Fruit fly (Drosophila melanogaster) whole organism, prepupa: ENCODE results near the gene Jupiter.

ENCODE experiments used
- CG10631 ChIP-seq: fragments of 200-800 bp; sonication (Bioruptor generic); optimal IDR thresholded peaks from 2 replicates; lab custom pipeline; 2016; ENCODE audit warnings: missing biosample characterization, missing genetic modification characterization
- CG10669 ChIP-seq: fragments of 200-800 bp; sonication (Bioruptor generic); optimal IDR thresholded peaks from 3 replicates; lab custom pipeline; 2018; ENCODE audit warnings: missing biosample characterization, mild to moderate bottlenecking, missing genetic modification characterization, moderate library complexity
- CG11762 ChIP-seq: fragments of 200-800 bp; sonication (Bioruptor generic); optimal IDR thresholded peaks from 3 replicates; lab custom pipeline; 2016; ENCODE audit warnings: missing biosample characterization, missing genetic modification characterization; ENCODE audit not compliant: insufficient read depth
- CG11902 ChIP-seq: fragments of 200-800 bp; sonication (Bioruptor generic); optimal IDR thresholded peaks from 3 replicates; lab custom pipeline; 2016; ENCODE audit warnings: missing biosample characterization, missing genetic modification characterization
- CG15336 ChIP-seq: fragments of 200-800 bp; sonication (Bioruptor generic); IDR thresholded peaks from 2 replicates; pipeline ENCODE4 v1.3.6; 2022; ENCODE audit warnings: missing biosample characterization, missing genetic modification characterization
- CG1621 ChIP-seq: fragments of 200-800 bp; sonication (Bioruptor generic); optimal IDR thresholded peaks from 3 replicates; lab custom pipeline; 2018; ENCODE audit warnings: missing biosample characterization, mild to moderate bottlenecking, missing genetic modification characterization
- CG16779 ChIP-seq: fragments of 200-800 bp; sonication (Bioruptor generic); optimal IDR thresholded peaks from 3 replicates; lab custom pipeline; 2017; ENCODE audit warnings: missing biosample characterization, mild to moderate bottlenecking, missing genetic modification characterization
- CG3032 ChIP-seq: fragments of 200-800 bp; optimal IDR thresholded peaks from 2 replicates; lab custom pipeline; 2019; ENCODE audit warnings: missing biosample characterization, mild to moderate bottlenecking, missing genetic modification characterization, moderate library complexity
- CG31627 ChIP-seq: fragments of 200-800 bp; sonication (Bioruptor generic); optimal IDR thresholded peaks from 3 replicates; lab custom pipeline; 2016; ENCODE audit warnings: missing biosample characterization, missing genetic modification characterization
- CG32006 ChIP-seq: fragments of 200-800 bp; sonication (Bioruptor generic); optimal IDR thresholded peaks from 3 replicates; lab custom pipeline; 2017; ENCODE audit warnings: missing biosample characterization, mild to moderate bottlenecking, missing genetic modification characterization
- CG3919 ChIP-seq: fragments of 200-800 bp; sonication (Bioruptor generic); optimal IDR thresholded peaks from 3 replicates; lab custom pipeline; 2016; ENCODE audit warnings: missing biosample characterization, missing genetic modification characterization
- CG4318 ChIP-seq: fragments of 200-800 bp; sonication (Bioruptor generic); optimal IDR thresholded peaks from 3 replicates; lab custom pipeline; 2017; ENCODE audit warnings: missing biosample characterization, mild to moderate bottlenecking, missing genetic modification characterization
- CG6163 ChIP-seq: fragments of 200-800 bp; sonication (Bioruptor generic); IDR thresholded peaks from 3 replicates; pipeline ENCODE4 v1.3.6; 2022; ENCODE audit warnings: missing biosample characterization, missing genetic modification characterization
- CG6276 ChIP-seq: fragments of 200-800 bp; sonication (Bioruptor generic); optimal IDR thresholded peaks from 2 replicates; lab custom pipeline; 2017; ENCODE audit warnings: missing biosample characterization, mild to moderate bottlenecking, missing genetic modification characterization
- CG6792 ChIP-seq: fragments of 200-800 bp; sonication (Bioruptor generic); optimal IDR thresholded peaks from 3 replicates; lab custom pipeline; 2016; ENCODE audit warnings: missing biosample characterization, missing genetic modification characterization
- CG6808 ChIP-seq: fragments of 200-800 bp; sonication (Bioruptor generic); optimal IDR thresholded peaks from 3 replicates; lab custom pipeline; 2017; ENCODE audit warnings: missing biosample characterization, missing genetic modification characterization, mild to moderate bottlenecking, moderate library complexity, missing genetic modification reagents
- CG6854 ChIP-seq: fragments of 200-800 bp; sonication (Bioruptor generic); optimal IDR thresholded peaks from 2 replicates; lab custom pipeline; 2017; ENCODE audit warnings: missing biosample characterization, mild to moderate bottlenecking, missing genetic modification characterization
- CG7368 ChIP-seq: fragments of 200-800 bp; sonication (Bioruptor generic); optimal IDR thresholded peaks from 3 replicates; lab custom pipeline; 2016; ENCODE audit warnings: missing biosample characterization, missing genetic modification characterization
- CG8119 ChIP-seq: fragments of 200-800 bp; sonication (Bioruptor generic); IDR thresholded peaks from 3 replicates; pipeline ENCODE4 v1.3.6; 2022; ENCODE audit warnings: missing biosample characterization, missing genetic modification characterization
- CG8319 ChIP-seq: fragments of 200-800 bp; sonication (Bioruptor generic); optimal IDR thresholded peaks from 3 replicates; lab custom pipeline; 2016; ENCODE audit warnings: missing biosample characterization, missing genetic modification characterization
- CG8632 ChIP-seq: fragments of 200-800 bp; sonication (Bioruptor generic); optimal IDR thresholded peaks from 3 replicates; lab custom pipeline; 2016; ENCODE audit warnings: missing biosample characterization, missing genetic modification characterization
- CG9139 ChIP-seq: fragments of 200-800 bp; sonication (Bioruptor generic); optimal IDR thresholded peaks from 3 replicates; lab custom pipeline; 2017; ENCODE audit warnings: missing biosample characterization, mild to moderate bottlenecking, missing genetic modification characterization
- Eip78C ChIP-seq: fragments of 200-800 bp; sonication (Bioruptor generic); peaks from one replicate; lab custom pipeline; 2016; ENCODE audit warnings: missing biosample characterization, missing genetic modification characterization
- Eip93F ChIP-seq: fragments of 200-800 bp; sonication (Bioruptor generic); optimal IDR thresholded peaks from 2 replicates; lab custom pipeline; 2016; ENCODE audit warnings: missing biosample characterization, mild to moderate bottlenecking, missing genetic modification characterization
- Ets21C ChIP-seq: fragments of 200-800 bp; sonication (Bioruptor generic); optimal IDR thresholded peaks from 3 replicates; lab custom pipeline; 2016; ENCODE audit warnings: missing biosample characterization, missing genetic modification characterization
- Ets96B ChIP-seq: fragments of 200-800 bp; optimal IDR thresholded peaks from 2 replicates; lab custom pipeline; 2019; ENCODE audit warnings: missing biosample characterization, mild to moderate bottlenecking, missing genetic modification characterization, moderate library complexity
- Gug ChIP-seq: fragments of 200-800 bp; sonication (Bioruptor generic); IDR thresholded peaks from 2 replicates; pipeline ENCODE4 v1.3.6; 2022; ENCODE audit warnings: missing biosample characterization, missing genetic modification characterization
- Hr38 ChIP-seq: sonication (Bioruptor generic); optimal IDR thresholded peaks from 2 replicates; lab custom pipeline; 2016; ENCODE audit warnings: missing biosample characterization, missing genetic modification characterization
- Hr39 ChIP-seq: fragments of 200-800 bp; sonication (Bioruptor generic); optimal IDR thresholded peaks from 2 replicates; lab custom pipeline; 2016; ENCODE audit warnings: missing biosample characterization, missing genetic modification characterization
- Hr4 ChIP-seq: fragments of 200-800 bp; sonication (Bioruptor generic); optimal IDR thresholded peaks from 3 replicates; lab custom pipeline; 2016; ENCODE audit warnings: missing biosample characterization, missing genetic modification characterization
- Lpt ChIP-seq: fragments of 200-800 bp; sonication (Bioruptor generic); optimal IDR thresholded peaks from 3 replicates; lab custom pipeline; 2016; ENCODE audit warnings: missing biosample characterization, missing genetic modification characterization
- Met ChIP-seq: fragments of 200-800 bp; sonication (Bioruptor generic); optimal IDR thresholded peaks from 3 replicates; lab custom pipeline; 2016; ENCODE audit warnings: missing biosample characterization, missing genetic modification characterization
- Smox ChIP-seq: fragments of 200-800 bp; sonication (Bioruptor generic); optimal IDR thresholded peaks from 3 replicates; lab custom pipeline; 2016; ENCODE audit warnings: missing biosample characterization, missing genetic modification characterization
- Sox102F ChIP-seq: fragments of 200-800 bp; sonication (Bioruptor generic); optimal IDR thresholded peaks from 2 replicates; lab custom pipeline; 2016; ENCODE audit warnings: missing biosample characterization, mild to moderate bottlenecking, missing genetic modification characterization
- Sox15 ChIP-seq: fragments of 200-800 bp; sonication (Bioruptor generic); optimal IDR thresholded peaks from 3 replicates; lab custom pipeline; 2016; ENCODE audit warnings: missing biosample characterization, missing genetic modification characterization
- achi ChIP-seq: fragments of 200-800 bp; sonication (Bioruptor generic); optimal IDR thresholded peaks from 3 replicates; lab custom pipeline; 2016; ENCODE audit warnings: missing biosample characterization, missing genetic modification characterization
- cyc ChIP-seq: fragments of 200-800 bp; sonication (Bioruptor generic); optimal IDR thresholded peaks from 3 replicates; lab custom pipeline; 2016; ENCODE audit warnings: missing biosample characterization, missing genetic modification characterization
- dac ChIP-seq: fragments of 200-800 bp; sonication (Bioruptor generic); optimal IDR thresholded peaks from 2 replicates; lab custom pipeline; 2017; ENCODE audit warnings: missing biosample characterization, mild to moderate bottlenecking, missing genetic modification characterization
- eg ChIP-seq: fragments of 200-800 bp; sonication (Bioruptor generic); IDR thresholded peaks from 3 replicates; pipeline ENCODE4 v1.3.6; 2022; ENCODE audit warnings: missing biosample characterization, missing genetic modification characterization
- esn ChIP-seq: fragments of 200-800 bp; sonication (Bioruptor generic); optimal IDR thresholded peaks from 2 replicates; lab custom pipeline; 2016; ENCODE audit warnings: missing biosample characterization, mild to moderate bottlenecking, missing genetic modification characterization, moderate library complexity
- fd59A ChIP-seq: fragments of 200-800 bp; sonication (Bioruptor generic); optimal IDR thresholded peaks from 2 replicates; lab custom pipeline; 2017; ENCODE audit warnings: missing biosample characterization, mild to moderate bottlenecking, missing genetic modification characterization, missing genetic modification reagents
- fd85E ChIP-seq: fragments of 200-800 bp; sonication (Bioruptor generic); optimal IDR thresholded peaks from 3 replicates; lab custom pipeline; 2016; ENCODE audit warnings: missing biosample characterization, missing genetic modification characterization
- fkh ChIP-seq: fragments of 200-800 bp; sonication (Bioruptor generic); optimal IDR thresholded peaks from 3 replicates; lab custom pipeline; 2017; ENCODE audit warnings: missing biosample characterization, mild to moderate bottlenecking, missing genetic modification characterization, moderate library complexity
- lz ChIP-seq: fragments of 200-800 bp; sonication (Bioruptor generic); optimal IDR thresholded peaks from 3 replicates; lab custom pipeline; 2016; ENCODE audit warnings: missing biosample characterization, missing genetic modification characterization
- net ChIP-seq: fragments of 200-800 bp; sonication (Bioruptor generic); optimal IDR thresholded peaks from 3 replicates; lab custom pipeline; 2016; ENCODE audit warnings: missing biosample characterization, missing genetic modification characterization
- pdm3 ChIP-seq: fragments of 200-800 bp; sonication (Bioruptor generic); optimal IDR thresholded peaks from 3 replicates; lab custom pipeline; 2016; ENCODE audit warnings: missing biosample characterization, missing genetic modification characterization
- salr ChIP-seq, 2 experiments: fragments of 200-800 bp; sonication (Bioruptor generic); optimal IDR thresholded peaks; 3 replicates each; lab custom pipeline; 2016 to 2018; ENCODE audit warnings: missing biosample characterization in 2 of 2, missing genetic modification characterization in 2 of 2, mild to moderate bottlenecking in 1 of 2
- spab ChIP-seq: fragments of 200-800 bp; sonication (Bioruptor generic); optimal IDR thresholded peaks from 2 replicates; lab custom pipeline; 2017; ENCODE audit warnings: missing biosample characterization, mild to moderate bottlenecking, missing genetic modification characterization, missing genetic modification reagents
- ss ChIP-seq, 2 experiments: fragments of 200-800 bp; sonication (Bioruptor generic); optimal IDR thresholded peaks; 2 replicates in 1 of 2; 3 replicates in 1 of 2; lab custom pipeline; 2017 to 2018; ENCODE audit warnings: mild to moderate bottlenecking in 2 of 2, missing biosample characterization in 2 of 2, missing genetic modification characterization in 2 of 2, moderate library complexity in 1 of 2
- topi ChIP-seq: fragments of 200-800 bp; sonication (Bioruptor generic); optimal IDR thresholded peaks from 3 replicates; lab custom pipeline; 2016; ENCODE audit warnings: missing biosample characterization, missing genetic modification characterization
- vri ChIP-seq: fragments of 200-800 bp; sonication (Bioruptor generic); optimal IDR thresholded peaks from 3 replicates; lab custom pipeline; 2016; ENCODE audit warnings: missing biosample characterization, mild to moderate bottlenecking, missing genetic modification characterization

The Jupiter gene

dm6 chr3R:11619709-11620409, at the start of gene Jupiter, which contains the start of gene CG14710:
TSS of gene Jupiter (minus strand) at chr3R:11619906.
TSS of gene CG14710 (plus strand) at chr3R:11620090.
- peak; percentile 30 for TF ChIP-seq achi
- TF ChIP-seq Ets96B = peak; percentile 19
- no peak for TF ChIP-seq fkh
- TF ChIP-seq esn = peak; percentile 56
- no peak for TF ChIP-seq Lpt
- no peak for TF ChIP-seq Hr38 (GFP tag; lab: Kevin White, UChicago)
- TF ChIP-seq CG6276 (GFP tag; lab: Kevin White, UChicago) = no peak
- TF ChIP-seq CG4318 (GFP tag; lab: Kevin White, UChicago) = no peak
- TF ChIP-seq CG6854 (GFP tag; lab: Kevin White, UChicago) = peak; percentile 54
- no peak for TF ChIP-seq Smox (GFP tag; lab: Kevin White, UChicago)
- TF ChIP-seq CG16779 = no peak
- TF ChIP-seq eg (GFP tag; lab: Robert Waterston, UW) = peak; percentile 70; the same call in 2 of the 3 replicates
- no peak for TF ChIP-seq Eip93F (GFP tag; lab: Kevin White, UChicago)
- no peak for TF ChIP-seq CG8319 (GFP tag; lab: Kevin White, UChicago)
- peak; percentile 17 for TF ChIP-seq CG6792 (GFP tag; lab: Kevin White, UChicago)
- peak; percentile 39 for TF ChIP-seq CG1621 (tag; lab: Kevin White, UChicago)
- peak; percentile 78 for TF ChIP-seq CG31627 (GFP tag; lab: Kevin White, UChicago)
- no peak for TF ChIP-seq vri (GFP tag; lab: Kevin White, UChicago)
- peak in 1 of 2 experiments; percentile 16 for TF ChIP-seq salr (GFP tag; optimal IDR thresholded peaks at IDR 0.05; lab: Kevin White, UChicago)
- TF ChIP-seq CG8119 (GFP tag; lab: Robert Waterston, UW) = peak; percentile 37; the same call in 1 of the 3 replicates
- TF ChIP-seq CG9139 (GFP tag; lab: Kevin White, UChicago) = no peak
- no peak for TF ChIP-seq CG6163 (GFP tag; lab: Robert Waterston, UW)
- no peak for TF ChIP-seq Met (GFP tag; lab: Kevin White, UChicago)
- TF ChIP-seq Eip78C (GFP tag; lab: Kevin White, UChicago) = peak; percentile 68
- TF ChIP-seq pdm3 (GFP tag; lab: Kevin White, UChicago) = no peak
- TF ChIP-seq net (GFP tag; lab: Kevin White, UChicago) = no peak
- TF ChIP-seq cyc (GFP tag; lab: Kevin White, UChicago) = peak; percentile 72
- TF ChIP-seq lz (GFP tag; lab: Kevin White, UChicago) = peak; percentile 73
- TF ChIP-seq ss (GFP tag; optimal IDR thresholded peaks at IDR 0.05; lab: Kevin White, UChicago) = peak; percentile 52 to 61
- peak; percentile 65 for TF ChIP-seq Hr39 (GFP tag; lab: Kevin White, UChicago)
- no peak for TF ChIP-seq CG32006 (GFP tag; lab: Kevin White, UChicago)
- no peak for TF ChIP-seq CG8632 (GFP tag; lab: Kevin White, UChicago)
- TF ChIP-seq fd59A (GFP tag; lab: Kevin White, UChicago) = no peak
- TF ChIP-seq CG3919 (GFP tag; lab: Kevin White, UChicago) = peak; percentile 59
- TF ChIP-seq CG11762 (GFP tag; lab: Kevin White, UChicago) = peak; percentile 27
- TF ChIP-seq CG3032 (tag; lab: Kevin White, UChicago) = peak; percentile 52
- TF ChIP-seq fd85E (GFP tag; lab: Kevin White, UChicago) = no peak
- TF ChIP-seq topi = peak; percentile 36
- TF ChIP-seq Ets21C = peak; percentile 64
- TF ChIP-seq CG7368 (GFP tag; lab: Kevin White, UChicago) = peak; percentile 6
- peak; percentile 37 for TF ChIP-seq Hr4 (GFP tag; lab: Kevin White, UChicago)
- peak; percentile 22 for TF ChIP-seq CG11902 (GFP tag; lab: Kevin White, UChicago)
- TF ChIP-seq CG6808 (GFP tag; lab: Kevin White, UChicago) = no peak
- TF ChIP-seq CG10631 (GFP tag; lab: Kevin White, UChicago) = no peak
- TF ChIP-seq spab (GFP tag; lab: Kevin White, UChicago) = no peak
- peak; percentile 49 for TF ChIP-seq Sox15
- TF ChIP-seq dac (GFP tag; lab: Kevin White, UChicago) = no peak
- TF ChIP-seq Gug (GFP tag; lab: Robert Waterston, UW) = peak; percentile 50; the same call in 1 of the 2 replicates
- no peak for TF ChIP-seq Sox102F
- TF ChIP-seq CG15336 = no peak; the same call in 1 of the 2 replicates
- no peak for TF ChIP-seq CG10669 (GFP tag; lab: Kevin White, UChicago)
